Worm (Caenorhabditis elegans): Measurements from ENCODE around the gene ssp-34.
A peak's percentile ranks its signal among the peaks of the same experiment; 100 is the strongest.

The ssp-34 gene

DNA sequence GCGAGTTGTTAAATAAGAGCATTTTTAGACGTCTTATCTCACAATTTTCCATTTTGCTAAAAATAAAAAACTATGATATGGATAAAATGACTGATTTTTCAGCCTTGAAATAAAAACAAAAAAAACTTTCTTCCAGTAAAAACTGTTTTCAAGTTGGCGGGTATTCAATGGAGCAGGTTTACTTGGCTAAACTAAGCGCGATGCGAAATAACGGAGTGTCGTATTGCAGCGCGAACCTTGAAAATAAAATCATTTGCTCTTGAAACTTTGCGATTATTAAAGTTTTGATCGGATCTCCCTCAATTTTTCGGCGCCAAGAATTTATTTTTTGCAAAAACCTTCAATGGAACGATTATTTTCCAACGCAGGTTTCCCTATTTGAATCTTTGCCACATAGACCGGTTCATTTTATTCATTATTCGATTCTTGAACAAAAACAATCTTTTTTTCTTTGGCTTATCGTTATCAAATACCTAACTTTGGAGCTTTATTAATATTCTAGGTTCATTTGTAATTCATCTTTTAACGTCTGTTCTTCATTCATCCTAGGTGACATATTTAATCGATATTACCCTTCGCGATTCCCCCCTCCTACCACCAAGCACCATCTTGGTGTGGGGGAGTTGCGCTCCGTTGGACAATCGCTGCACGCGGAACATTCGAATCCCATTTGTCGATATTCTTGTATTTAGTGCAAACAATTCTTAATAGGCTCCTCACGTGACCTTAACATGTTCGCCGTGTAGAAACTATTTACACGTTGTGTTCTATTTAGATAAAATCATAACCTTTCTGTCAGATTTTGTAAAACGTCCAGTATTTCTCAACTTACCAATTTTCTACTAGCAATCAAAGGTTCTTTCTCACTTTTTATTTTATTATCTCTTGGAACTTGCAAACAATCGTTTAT is 3.6 kb downstream of the ssp-34 start, which contains the start of the genes orc-5 and cyb-1 (continued):
- TF ChIP-seq fkh-4 (tag; optimal IDR thresholded peaks at IDR 0.05; ENCODE audit: borderline replicate concordance), result no peak
- TF ChIP-seq unc-98 (GFP tag; IDR thresholded peaks at IDR 0.05), result no peak
- no peak for TF ChIP-seq ama-1 (optimal IDR thresholded peaks at IDR 0.05)
- no peak for TF ChIP-seq elt-2 (tag; optimal IDR thresholded peaks at IDR 0.05)
- TF ChIP-seq lir-3 (tag; optimal IDR thresholded peaks at IDR 0.05; ENCODE audit: poor library complexity), result peak; percentile 55
- TF ChIP-seq grh-1 (GFP tag; IDR thresholded peaks at IDR 0.05), result peak; percentile 74
- TF ChIP-seq efl-3 (GFP tag; optimal IDR thresholded peaks at IDR 0.05), result no peak
- TF ChIP-seq ceh-82 (tag; optimal IDR thresholded peaks at IDR 0.05), result peak; percentile 56 to 81 (median 71)
- TF ChIP-seq swsn-7 (tag; optimal IDR thresholded peaks at IDR 0.05), result peak; percentile 81
- no peak for TF ChIP-seq hpl-2 (GFP tag; optimal IDR thresholded peaks at IDR 0.05)
- peak; percentile 87 for TF ChIP-seq unc-130 (tag; optimal IDR thresholded peaks at IDR 0.05)
- no peak for TF ChIP-seq ceh-63 (GFP tag; optimal IDR thresholded peaks at IDR 0.05)
- TF ChIP-seq C16A3.4 (tag; optimal IDR thresholded peaks at IDR 0.05), result peak; percentile 86
- TF ChIP-seq xbp-1 (tag; optimal IDR thresholded peaks at IDR 0.05), result peak; percentile 86
- TF ChIP-seq ceh-88 (GFP tag; IDR thresholded peaks at IDR 0.05), result no peak
- TF ChIP-seq C34B4.2 (tag; optimal IDR thresholded peaks at IDR 0.05), result no peak
- peak; percentile 17 for TF ChIP-seq fkh-10 (GFP tag; optimal IDR thresholded peaks at IDR 0.05)
- peak; percentile 95 for TF ChIP-seq lin-15B (tag; optimal IDR thresholded peaks at IDR 0.05)
- TF ChIP-seq efl-1 (optimal IDR thresholded peaks at IDR 0.05), result peak; percentile 94 to 98
- TF ChIP-seq efl-1 (GFP tag; optimal IDR thresholded peaks at IDR 0.05 in 1 of 2), result peak; percentile 98 to 100
- TF ChIP-seq hlh-4 (tag; optimal IDR thresholded peaks at IDR 0.05), result no peak
- no peak for TF ChIP-seq unc-30 (tag; optimal IDR thresholded peaks at IDR 0.05)
- peak; percentile 71 for TF ChIP-seq unc-86 (tag; optimal IDR thresholded peaks at IDR 0.05)
- peak; percentile 52 for TF ChIP-seq fkh-8 (tag; optimal IDR thresholded peaks at IDR 0.05)
- no peak for TF ChIP-seq nhr-12 (tag; optimal IDR thresholded peaks at IDR 0.05)
- no peak for TF ChIP-seq vab-15 (tag; optimal IDR thresholded peaks at IDR 0.05)
- TF ChIP-seq sox-4 (tag; optimal IDR thresholded peaks at IDR 0.05), result peak; percentile 27
- TF ChIP-seq aly-2 (tag; optimal IDR thresholded peaks at IDR 0.05), result peak; percentile 54
- peak; percentile 97 to 98 (median 97) for TF ChIP-seq dpl-1 (GFP tag; optimal IDR thresholded peaks at IDR 0.05)
- TF ChIP-seq jun-1 (tag; optimal IDR thresholded peaks at IDR 0.05), result peak; percentile 58
- TF ChIP-seq irx-1 (tag; optimal IDR thresholded peaks at IDR 0.05), result peak; percentile 65
- TF ChIP-seq nhr-19 (GFP tag; conservative IDR thresholded peaks at IDR 0.05), result peak; percentile 82
- TF ChIP-seq nhr-90 (tag; optimal IDR thresholded peaks at IDR 0.05; ENCODE audit: poor library complexity), result peak; percentile 74
- TF ChIP-seq egl-13 (tag; optimal IDR thresholded peaks at IDR 0.05), result peak; percentile 20

DNA sequence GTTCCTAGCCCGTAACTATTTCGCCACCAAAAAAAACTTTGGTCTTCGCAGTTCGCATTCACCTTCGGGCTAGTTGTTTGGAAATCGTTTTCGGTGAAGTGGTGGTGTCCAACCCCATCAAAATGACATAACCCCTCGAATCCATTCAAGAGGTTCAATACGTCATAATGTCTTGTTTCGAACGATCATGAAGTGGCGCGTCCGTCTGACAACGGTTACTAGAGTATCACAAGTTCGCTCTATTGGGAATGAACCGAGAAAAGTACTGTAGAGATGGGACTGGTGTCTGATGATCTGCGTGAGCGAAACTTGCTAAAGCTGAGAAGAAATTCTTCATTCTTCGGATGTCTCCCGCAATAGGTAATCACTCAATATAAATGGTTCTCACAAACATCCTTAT is 10.7 kb downstream of the ssp-34 start, which contains the start of gene ZC168.2:
Gene ZC168.2 (plus strand): TSS at position 301 of the 400 bp plus-strand sequence.
- TF ChIP-seq efl-1 (optimal IDR thresholded peaks at IDR 0.05), result no peak
- TF ChIP-seq efl-1 (GFP tag; optimal IDR thresholded peaks at IDR 0.05 in 1 of 2), result peak in 1 of 2 experiments; percentile 83
- no peak for TF ChIP-seq ama-1 (optimal IDR thresholded peaks at IDR 0.05)

DNA sequence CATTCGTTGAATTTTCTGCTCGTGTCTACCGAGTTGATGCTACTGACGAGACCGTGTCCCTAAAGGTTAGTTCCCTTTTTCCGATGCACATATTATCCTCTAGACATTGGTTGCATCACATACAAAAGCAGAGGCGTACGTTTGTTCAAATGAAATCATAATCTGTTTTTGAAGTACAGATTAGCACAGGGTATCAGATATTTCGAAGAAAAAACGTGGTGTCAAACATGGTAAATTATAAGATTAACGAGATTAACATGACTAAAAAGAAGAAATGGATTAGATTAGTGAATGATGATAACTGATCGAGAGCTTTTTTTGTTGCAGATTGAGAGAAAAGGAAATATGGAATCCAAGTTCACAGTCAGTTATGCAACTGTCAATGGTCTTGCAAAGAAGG is 19.5 kb downstream of the ssp-34 start:
- TF ChIP-seq lin-15B (tag; optimal IDR thresholded peaks at IDR 0.05) (no peak), fkh-8 (tag; optimal IDR thresholded peaks at IDR 0.05) (peak; percentile 19), dsc-1 (tag; optimal IDR thresholded peaks at IDR 0.05) (peak; percentile 84), nhr-85 (tag) (no peak), ztf-11 (tag; optimal IDR thresholded peaks at IDR 0.05) (no peak), ceh-90 (tag; optimal IDR thresholded peaks at IDR 0.05) (no peak), pax-3 (tag; optimal IDR thresholded peaks at IDR 0.05) (peak; percentile 67), aly-2 (tag; optimal IDR thresholded peaks at IDR 0.05) (no peak)
